Worm (Caenorhabditis elegans) whole organism, L3 larva: Measurements from ENCODE around the gene K06A4.6.

ENCODE experiments used
- ceh-28 ChIP-seq: fragments of 150-350 bp; optimal IDR thresholded peaks from 2 replicates; lab custom pipeline; 2014; ENCODE audit warnings: missing biosample characterization, missing genetic modification reagents, missing genetic modification characterization
- egl-27 ChIP-seq: sonication (generic microtip); optimal IDR thresholded peaks from 4 replicates; lab custom pipeline; 2017; ENCODE audit warnings: missing biosample characterization, missing genetic modification reagents, missing genetic modification characterization
- elt-3 ChIP-seq, 3 experiments: fragments of 150-350 bp in 1 of 3; sonication (generic microtip) in 2 of 3; optimal IDR thresholded peaks; 2 replicates in 2 of 3; 4 replicates in 1 of 3; lab custom pipeline; 2014 to 2017; ENCODE audit warnings: missing biosample characterization in 3 of 3, missing genetic modification characterization in 3 of 3
- lin-39 ChIP-seq: fragments of 150-350 bp; optimal IDR thresholded peaks from 2 replicates; lab custom pipeline; 2018; ENCODE audit warnings: missing biosample characterization, missing genetic modification reagents, missing genetic modification characterization
- nfya-1 ChIP-seq: sonication (generic microtip); optimal IDR thresholded peaks from 2 replicates; lab custom pipeline; 2017; ENCODE audit warnings: missing genetic modification characterization, mild to moderate bottlenecking, missing compliant biosample characterization, antibody characterized with exemption, moderate library complexity; ENCODE audit not compliant: insufficient read depth
- nhr-12 ChIP-seq: fragments of 150-350 bp; optimal IDR thresholded peaks from 2 replicates; lab custom pipeline; 2014; ENCODE audit warnings: missing biosample characterization, missing genetic modification characterization
- nhr-25 ChIP-seq: sonication (generic microtip); optimal IDR thresholded peaks from 2 replicates; lab custom pipeline; 2017; ENCODE audit warnings: missing biosample characterization, missing genetic modification characterization
- nhr-76 ChIP-seq: fragments of 150-350 bp; sonication (generic microtip); optimal IDR thresholded peaks from 5 replicates; lab custom pipeline; 2014; ENCODE audit warnings: missing biosample characterization, missing genetic modification characterization
- nhr-77 ChIP-seq: fragments of 150-350 bp; optimal IDR thresholded peaks from 2 replicates; lab custom pipeline; 2014; ENCODE audit warnings: missing biosample characterization, missing genetic modification characterization
- pha-4 ChIP-seq: fragments of 150-350 bp; optimal IDR thresholded peaks from 2 replicates; lab custom pipeline; 2014; ENCODE audit warnings: missing biosample characterization, missing genetic modification reagents, missing genetic modification characterization
- skn-1 ChIP-seq: fragments of 150-350 bp; optimal IDR thresholded peaks from 2 replicates; lab custom pipeline; 2014; ENCODE audit warnings: missing biosample characterization, missing genetic modification characterization
- unc-39 ChIP-seq: sonication (generic microtip); optimal IDR thresholded peaks from 4 replicates; lab custom pipeline; 2017; ENCODE audit warnings: missing biosample characterization, missing genetic modification characterization
- unc-62 ChIP-seq: fragments of 150-350 bp; sonication (generic microtip); optimal IDR thresholded peaks from 4 replicates; lab custom pipeline; 2014; ENCODE audit warnings: missing biosample characterization, missing genetic modification reagents, missing genetic modification characterization
- ztf-11 ChIP-seq: fragments of 150-350 bp; optimal IDR thresholded peaks from 2 replicates; lab custom pipeline; 2014; ENCODE audit warnings: missing biosample characterization, missing genetic modification characterization

DNA sequence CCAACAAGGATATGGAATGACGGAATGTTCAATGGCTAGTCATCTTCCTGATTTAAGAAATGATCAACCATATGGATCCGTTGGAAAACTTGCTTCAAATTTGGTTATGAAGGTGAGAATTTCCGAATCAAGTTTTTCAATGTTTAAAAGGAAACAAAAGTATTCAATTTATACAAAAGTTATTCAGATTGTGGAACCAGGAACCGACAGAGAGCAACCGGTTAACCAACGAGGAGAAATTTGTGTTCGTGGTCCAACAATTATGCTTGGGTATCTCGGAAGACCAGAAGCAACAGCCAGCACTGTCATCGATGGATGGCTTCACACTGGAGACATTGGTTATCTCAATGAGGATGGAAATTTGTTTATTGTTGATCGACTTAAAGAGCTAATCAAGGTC is 29.1 kb upstream of the K06A4.6 start:
- TF ChIP-seq nhr-76 (no peak), egl-27 (tag; lab: Kevin White, UChicago) (no peak), nhr-77 (tag; lab: Kevin White, UChicago) (no peak), unc-39 (no peak), elt-3 (tag; optimal IDR thresholded peaks at IDR 0.05; lab: Kevin White, UChicago) (no peak), pha-4 (no peak), nhr-25 (no peak), lin-39 (tag; lab: Kevin White, UChicago) (no peak), ceh-28 (tag; lab: Kevin White, UChicago) (no peak), ztf-11 (tag; lab: Kevin White, UChicago) (no peak), skn-1 (tag; lab: Kevin White, UChicago) (no peak), nfya-1 (tag; lab: Kevin White, UChicago) (no peak), nhr-12 (tag; lab: Kevin White, UChicago) (no peak), unc-62 (GFP tag; lab: Kevin White, UChicago) (no peak)
